Fruit fly (Drosophila melanogaster) whole organism, embryonic: ENCODE results near the gene dpr14.

Experiments used
- CG10321 ChIP-seq: fragments of 200-800 bp; sonication (Bioruptor generic); IDR thresholded peaks from 2 replicates; pipeline ENCODE4 v1.3.6; 2022; ENCODE audit warnings: missing biosample characterization, missing genetic modification characterization
- CG10366 ChIP-seq: fragments of 200-800 bp; sonication (Bioruptor generic); IDR thresholded peaks from 2 replicates; pipeline ENCODE4 v1.3.6; 2022; ENCODE audit warnings: missing biosample characterization, missing genetic modification characterization
- CG10565 ChIP-seq: fragments of 200-800 bp; sonication (Bioruptor generic); optimal IDR thresholded peaks from 3 replicates; lab custom pipeline; 2016; ENCODE audit warnings: missing biosample characterization, mild to moderate bottlenecking, missing genetic modification characterization
- CG10654 ChIP-seq: fragments of 200-800 bp; sonication (Bioruptor generic); optimal IDR thresholded peaks from 2 replicates; lab custom pipeline; 2016; ENCODE audit warnings: missing biosample characterization, missing genetic modification characterization
- CG10979 ChIP-seq: fragments of 200-800 bp; sonication (Bioruptor generic); optimal IDR thresholded peaks from 2 replicates; lab custom pipeline; 2018; ENCODE audit warnings: missing biosample characterization, mild to moderate bottlenecking, missing genetic modification characterization, moderate library complexity
- CG12744 ChIP-seq: fragments of 200-800 bp; sonication (Bioruptor generic); optimal IDR thresholded peaks from 2 replicates; lab custom pipeline; 2016; ENCODE audit warnings: missing biosample characterization, missing genetic modification characterization
- CG12769 ChIP-seq: fragments of 200-800 bp; sonication (Bioruptor generic); optimal IDR thresholded peaks from 2 replicates; lab custom pipeline; 2019; ENCODE audit warnings: missing biosample characterization, mild to moderate bottlenecking, missing genetic modification characterization, moderate library complexity
- CG15479 ChIP-seq: fragments of 200-800 bp; sonication (Bioruptor generic); optimal IDR thresholded peaks from 3 replicates; lab custom pipeline; 2019; ENCODE audit warnings: missing biosample characterization, mild to moderate bottlenecking, missing genetic modification characterization, moderate library complexity
- CG18619 ChIP-seq: fragments of 200-800 bp; sonication (Bioruptor generic); optimal IDR thresholded peaks from 3 replicates; lab custom pipeline; 2017; ENCODE audit warnings: missing biosample characterization, mild to moderate bottlenecking, missing genetic modification characterization
- CG2116 ChIP-seq: fragments of 200-800 bp; sonication (Bioruptor generic); optimal IDR thresholded peaks from 3 replicates; lab custom pipeline; 2018; ENCODE audit warnings: missing biosample characterization, mild to moderate bottlenecking, missing genetic modification characterization
- CG3065 ChIP-seq: fragments of 200-800 bp; sonication (Bioruptor generic); optimal IDR thresholded peaks from 2 replicates; lab custom pipeline; 2016; ENCODE audit warnings: missing biosample characterization, missing genetic modification characterization
- CG32767 ChIP-seq: fragments of 200-800 bp; sonication (Bioruptor generic); IDR thresholded peaks from 2 replicates; pipeline ENCODE4 v1.3.6; 2022; ENCODE audit warnings: missing biosample characterization, missing genetic modification characterization
- CG4282 ChIP-seq: fragments of 200-800 bp; sonication (Bioruptor generic); optimal IDR thresholded peaks from 2 replicates; lab custom pipeline; 2016; ENCODE audit warnings: missing biosample characterization, missing genetic modification characterization
- CG43689 ChIP-seq: fragments of 200-800 bp; sonication (Bioruptor generic); IDR thresholded peaks from 2 replicates; pipeline ENCODE4 v1.3.6; 2022; ENCODE audit warnings: missing biosample characterization, missing genetic modification characterization
- CG7372 ChIP-seq: fragments of 200-800 bp; sonication (Bioruptor generic); IDR thresholded peaks from 2 replicates; pipeline ENCODE4 v1.3.6; 2022; ENCODE audit warnings: missing biosample characterization, missing genetic modification characterization
- CG7839 ChIP-seq: fragments of 200-800 bp; sonication (Bioruptor generic); optimal IDR thresholded peaks from 3 replicates; lab custom pipeline; 2018; ENCODE audit warnings: missing biosample characterization, mild to moderate bottlenecking, missing genetic modification characterization, moderate library complexity
- CG9437 ChIP-seq: fragments of 200-800 bp; sonication (Bioruptor generic); optimal IDR thresholded peaks from 2 replicates; lab custom pipeline; 2018; ENCODE audit warnings: missing biosample characterization, mild to moderate bottlenecking, missing genetic modification characterization
- Deaf1 ChIP-seq: fragments of 200-800 bp; optimal IDR thresholded peaks from 3 replicates; lab custom pipeline; 2019; ENCODE audit warnings: missing biosample characterization, mild to moderate bottlenecking, missing genetic modification characterization, moderate library complexity
- Elba2 ChIP-seq: fragments of 200-800 bp; sonication (Bioruptor generic); optimal IDR thresholded peaks from 3 replicates; lab custom pipeline; 2016; ENCODE audit warnings: missing biosample characterization, missing genetic modification characterization
- Fer2 ChIP-seq: fragments of 200-800 bp; sonication (Bioruptor generic); optimal IDR thresholded peaks from 2 replicates; lab custom pipeline; 2018; ENCODE audit warnings: missing biosample characterization, mild to moderate bottlenecking, missing genetic modification characterization, moderate library complexity
- HHEX ChIP-seq: fragments of 200-800 bp; sonication (Bioruptor generic); optimal IDR thresholded peaks from 3 replicates; lab custom pipeline; 2017; ENCODE audit warnings: missing biosample characterization, mild to moderate bottlenecking, missing genetic modification characterization, missing genetic modification reagents
- HLHmδ ChIP-seq: fragments of 200-800 bp; sonication (Bioruptor generic); optimal IDR thresholded peaks from 2 replicates; lab custom pipeline; 2018; ENCODE audit warnings: missing biosample characterization, mild to moderate bottlenecking, missing genetic modification characterization, moderate library complexity
- Hmr ChIP-seq: fragments of 200-800 bp; sonication (Bioruptor generic); optimal IDR thresholded peaks from 3 replicates; lab custom pipeline; 2017; ENCODE audit warnings: mild to moderate bottlenecking, missing biosample characterization, missing genetic modification reagents, missing genetic modification characterization
- Hsf ChIP-seq: fragments of 200-800 bp; sonication (Bioruptor generic); optimal IDR thresholded peaks from 3 replicates; lab custom pipeline; 2016; ENCODE audit warnings: missing biosample characterization, missing genetic modification characterization
- Lpt ChIP-seq: fragments of >200 bp; optimal IDR thresholded peaks from 2 replicates; lab custom pipeline; 2018; ENCODE audit warnings: missing biosample characterization, missing genetic modification characterization
- Med ChIP-seq: fragments of 200-800 bp; sonication (Bioruptor generic); peaks from one replicate; lab custom pipeline; 2016; ENCODE audit warnings: missing biosample characterization, missing genetic modification characterization, mild to moderate bottlenecking, inconsistent platforms, moderate library complexity
- Nf-YC ChIP-seq: fragments of 200-800 bp; optimal IDR thresholded peaks from 3 replicates; lab custom pipeline; 2019; ENCODE audit warnings: missing biosample characterization, mild to moderate bottlenecking, missing genetic modification characterization, moderate library complexity
- Ravus ChIP-seq: fragments of 200-800 bp; sonication (Bioruptor generic); IDR thresholded peaks from 2 replicates; pipeline ENCODE4 v1.3.6; 2022; ENCODE audit warnings: missing biosample characterization, missing genetic modification characterization
- Ssrp ChIP-seq: fragments of 200-800 bp; sonication (Bioruptor generic); optimal IDR thresholded peaks from 2 replicates; lab custom pipeline; 2018; ENCODE audit warnings: missing biosample characterization, mild to moderate bottlenecking, missing genetic modification characterization, moderate library complexity
- Xrp1 ChIP-seq: fragments of 200-800 bp; sonication (Bioruptor generic); IDR thresholded peaks from 2 replicates; pipeline ENCODE4 v1.3.6; 2022; ENCODE audit warnings: missing biosample characterization, missing genetic modification characterization
- btn ChIP-seq: fragments of 200-800 bp; sonication (Bioruptor generic); optimal IDR thresholded peaks from 2 replicates; lab custom pipeline; 2016; ENCODE audit warnings: missing biosample characterization, missing genetic modification characterization
- chif ChIP-seq, 2 experiments: fragments of 200-800 bp; sonication (Bioruptor generic); optimal IDR thresholded peaks; 3 replicates each; lab custom pipeline; 2016; ENCODE audit warnings: missing biosample characterization in 2 of 2, missing genetic modification characterization in 2 of 2
- danr ChIP-seq: fragments of 200-800 bp; sonication (Bioruptor generic); IDR thresholded peaks from 2 replicates; pipeline ENCODE4 v1.3.6; 2022; ENCODE audit warnings: missing biosample characterization, missing genetic modification characterization
- disco-r ChIP-seq: fragments of 200-800 bp; sonication (Bioruptor generic); optimal IDR thresholded peaks from 2 replicates; lab custom pipeline; 2016; ENCODE audit warnings: missing biosample characterization, missing genetic modification characterization
- en ChIP-seq: fragments of 200-800 bp; sonication (Bioruptor generic); optimal IDR thresholded peaks from 2 replicates; lab custom pipeline; 2016; ENCODE audit warnings: missing biosample characterization, missing genetic modification characterization
- eyg ChIP-seq: fragments of 200-800 bp; sonication (Bioruptor generic); optimal IDR thresholded peaks from 3 replicates; lab custom pipeline; 2016; ENCODE audit warnings: missing biosample characterization, missing genetic modification characterization
- fd3F ChIP-seq: fragments of 200-800 bp; sonication (Bioruptor generic); optimal IDR thresholded peaks from 2 replicates; lab custom pipeline; 2018; ENCODE audit warnings: missing biosample characterization, mild to moderate bottlenecking, missing genetic modification characterization, moderate library complexity
- ham ChIP-seq: fragments of 200-800 bp; sonication (Bioruptor generic); IDR thresholded peaks from 2 replicates; pipeline ENCODE4 v1.3.6; 2022; ENCODE audit warnings: missing biosample characterization, missing genetic modification characterization
- ind ChIP-seq: fragments of 200-800 bp; sonication (Bioruptor generic); optimal IDR thresholded peaks from 3 replicates; lab custom pipeline; 2016; ENCODE audit warnings: missing biosample characterization, missing genetic modification characterization
- kay ChIP-seq: fragments of 200-800 bp; sonication (Bioruptor generic); optimal IDR thresholded peaks from 2 replicates; lab custom pipeline; 2016; ENCODE audit warnings: missing biosample characterization, missing genetic modification characterization
- odd ChIP-seq: fragments of 200-800 bp; sonication (Bioruptor generic); optimal IDR thresholded peaks from 2 replicates; lab custom pipeline; 2017; ENCODE audit warnings: missing biosample characterization, mild to moderate bottlenecking, missing genetic modification characterization
- onecut ChIP-seq: fragments of 200-800 bp; sonication (Bioruptor generic); IDR thresholded peaks from 2 replicates; pipeline ENCODE4 v1.3.6; 2022; ENCODE audit warnings: missing biosample characterization, missing genetic modification characterization
- org-1 ChIP-seq: fragments of 200-800 bp; sonication (Bioruptor generic); optimal IDR thresholded peaks from 2 replicates; lab custom pipeline; 2017; ENCODE audit warnings: missing biosample characterization, missing genetic modification characterization
- p53 ChIP-seq: fragments of 200-800 bp; sonication (Bioruptor generic); optimal IDR thresholded peaks from 2 replicates; lab custom pipeline; 2016; ENCODE audit warnings: missing biosample characterization, missing genetic modification characterization
- psq ChIP-seq: fragments of 200-800 bp; sonication (Bioruptor generic); optimal IDR thresholded peaks from 2 replicates; lab custom pipeline; 2017; ENCODE audit warnings: missing biosample characterization, missing genetic modification characterization
- pum ChIP-seq: fragments of 200-800 bp; sonication (Bioruptor generic); optimal IDR thresholded peaks from 2 replicates; lab custom pipeline; 2016; ENCODE audit warnings: missing biosample characterization, missing genetic modification characterization
- shn ChIP-seq: fragments of 200-800 bp; sonication (Bioruptor generic); optimal IDR thresholded peaks from 3 replicates; lab custom pipeline; 2016; ENCODE audit warnings: missing biosample characterization, missing genetic modification characterization
- ssp ChIP-seq: fragments of 200-800 bp; sonication (Bioruptor generic); IDR thresholded peaks from 2 replicates; pipeline ENCODE4 v1.3.6; 2022; ENCODE audit warnings: missing biosample characterization, missing genetic modification characterization
- unpg ChIP-seq: fragments of 200-800 bp; sonication (Bioruptor generic); optimal IDR thresholded peaks from 3 replicates; lab custom pipeline; 2018; ENCODE audit warnings: missing biosample characterization, mild to moderate bottlenecking, missing genetic modification characterization, moderate library complexity
- wek ChIP-seq: fragments of 200-800 bp; sonication (Bioruptor generic); optimal IDR thresholded peaks from 3 replicates; lab custom pipeline; 2018; ENCODE audit warnings: missing biosample characterization, mild to moderate bottlenecking, missing genetic modification characterization, moderate library complexity
- yki ChIP-seq: fragments of >200 bp; optimal IDR thresholded peaks from 3 replicates; lab custom pipeline; 2018

dpr14 gene

dm6 chrX:7893411-7894122, 14.5 kb downstream of the dpr14 start, which contains the start of the genes CG45089, ND-MNLL and p115 (continued):
- TF ChIP-seq eyg (no peak), CG32767 (no peak), CG7372 (peak; percentile 60), unpg (GFP tag; lab: Kevin White, UChicago) (peak; percentile 60), CG15479 (GFP tag; lab: Kevin White, UChicago) (no peak), onecut (GFP tag; lab: Robert Waterston, UW) (0 out of 2 replicates have a peak, but pooled peaks have one; percentile 6), p53 (GFP tag; lab: Kevin White, UChicago) (peak; percentile 68), psq (GFP tag; lab: Kevin White, UChicago) (no peak), CG2116 (GFP tag; lab: Kevin White, UChicago) (peak; percentile 82), CG9437 (GFP tag; lab: Kevin White, UChicago) (peak; percentile 84)

- TF ChIP-seq chif (GFP tag; optimal IDR thresholded peaks at IDR 0.05; lab: Kevin White, UChicago) (peak in 1 of 2 experiments; percentile 25), Lpt (GFP tag; lab: Kevin White, UChicago) (no peak), CG4282 (GFP tag; lab: Kevin White, UChicago) (no peak), Ssrp (no peak), CG12769 (tag; lab: Kevin White, UChicago) (no peak), ham (GFP tag; lab: Robert Waterston, UW) (no peak), Xrp1 (GFP tag; lab: Robert Waterston, UW) (peak; percentile 42; the same call in 1 of the 2 replicates), Elba2 (GFP tag; lab: Kevin White, UChicago) (no peak), Fer2 (tag; lab: Kevin White, UChicago) (no peak), fd3F (GFP tag; lab: Kevin White, UChicago) (no peak), en (GFP tag; lab: Kevin White, UChicago) (no peak), HHEX (GFP tag; lab: Kevin White, UChicago) (no peak), CG10654 (GFP tag; lab: Kevin White, UChicago) (no peak), CG3065 (GFP tag; lab: Kevin White, UChicago) (no peak), CG10366 (no peak), shn (no peak), kay (GFP tag; lab: Kevin White, UChicago) (no peak), CG18619 (GFP tag; lab: Kevin White, UChicago) (no peak), btn (GFP tag; lab: Kevin White, UChicago) (no peak), odd (GFP tag; lab: Kevin White, UChicago) (no peak), Nf-YC (no peak), wek (GFP tag; lab: Kevin White, UChicago) (no peak), CG10565 (GFP tag; lab: Kevin White, UChicago) (no peak), Deaf1 (tag; lab: Kevin White, UChicago) (no peak), Med (GFP tag; lab: Kevin White, UChicago) (peak; percentile 37), yki (lab: Kevin White, UChicago) (no peak), CG43689 (GFP tag; lab: Robert Waterston, UW) (no peak), CG7839 (peak; percentile 1), Hsf (GFP tag; lab: Kevin White, UChicago) (no peak), CG12744 (GFP tag; lab: Kevin White, UChicago) (no peak), disco-r (GFP tag; lab: Kevin White, UChicago) (no peak), ind (GFP tag; lab: Kevin White, UChicago) (no peak), Hmr (GFP tag; lab: Kevin White, UChicago) (no peak), ssp (GFP tag; lab: Robert Waterston, UW) (no peak), Ravus (GFP tag; lab: Robert Waterston, UW) (no peak), CG10979 (tag; lab: Kevin White, UChicago) (peak; percentile 48), pum (GFP tag; lab: Kevin White, UChicago) (no peak), HLHmδ (GFP tag; lab: Kevin White, UChicago) (no peak), danr (GFP tag; lab: Robert Waterston, UW) (no peak), CG10321 (no peak), org-1 (GFP tag; lab: Kevin White, UChicago) (no peak)
These were observed 15.6 kb downstream of the dpr14 start for dm6 chrX:7892539-7892899.
